Worm (Caenorhabditis elegans): ENCODE results near the gene Y37E11B.7.
"Not testable (repeated sequence)": the region's sequence is repeated elsewhere in the genome, so short reads cannot be mapped to it uniquely, and the experiment has no call there.

Gene Y37E11B.7

DNA sequence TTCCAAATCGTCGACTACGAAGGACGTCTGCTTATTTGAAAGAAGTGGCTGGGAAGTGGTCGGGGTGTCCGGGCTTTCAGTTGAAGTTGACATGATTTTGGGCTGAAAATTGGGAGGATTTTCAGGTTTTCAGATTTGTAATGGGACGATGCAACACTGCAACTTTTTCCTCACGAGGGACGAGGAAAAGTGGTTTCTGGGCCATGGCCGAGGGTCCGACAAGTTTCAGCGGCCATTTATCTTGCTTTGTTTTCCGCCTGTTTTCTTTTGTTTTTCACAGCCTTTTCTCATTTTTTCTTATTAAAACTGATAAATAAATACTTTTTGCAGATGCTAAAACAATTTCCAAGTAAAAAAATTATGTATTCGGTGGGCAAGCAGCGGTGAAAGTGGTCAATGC is 17.2 kb downstream of the Y37E11B.7 start, which contains the start of gene blos-7:
Gene blos-7 (minus strand): TSS at position 101 of the 400 bp plus-strand sequence.
- TF ChIP-seq ztf-23 (GFP tag; IDR thresholded peaks at IDR 0.05); flt-1 (GFP tag; IDR thresholded peaks at IDR 0.05); cog-1 (tag; optimal IDR thresholded peaks at IDR 0.05): not testable (repeated sequence)

ce11 chrIV:3579477-3579975 is 20.4 kb downstream of the Y37E11B.7 start, which contains the start of gene Y37E11B.1:
Y37E11B.1 (plus strand) TSS chrIV:3579621.
- TF ChIP-seq ztf-29 (GFP tag; IDR thresholded peaks at IDR 0.05): no peak
- no peak for TF ChIP-seq tab-1 (GFP tag; IDR thresholded peaks at IDR 0.05)
- TF ChIP-seq med-1 (GFP tag; optimal IDR thresholded peaks at IDR 0.05; ENCODE audit: insufficient read depth): no peak

DNA sequence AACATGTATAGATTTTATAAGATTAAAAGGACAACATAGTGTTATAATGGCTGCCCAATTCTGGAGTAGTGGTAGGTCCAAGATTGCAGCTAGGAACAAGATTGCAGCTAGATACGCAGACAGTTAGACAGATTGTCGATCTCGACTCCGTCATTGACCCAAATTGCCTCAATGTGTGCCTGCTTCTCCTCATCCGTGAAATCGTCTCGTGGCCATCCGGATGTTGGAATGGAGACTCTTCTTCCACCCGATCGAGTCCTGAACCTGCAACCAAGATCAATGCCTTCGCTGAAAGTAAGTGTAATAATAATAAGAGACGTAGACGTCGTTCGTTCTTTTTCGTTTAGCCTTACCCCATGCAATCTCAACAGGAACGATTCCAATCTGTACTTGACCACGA is 21.3 kb downstream of the Y37E11B.7 start:
- no peak for TF ChIP-seq ztf-23 (GFP tag; IDR thresholded peaks at IDR 0.05)

- no peak for TF ChIP-seq flt-1 (GFP tag; IDR thresholded peaks at IDR 0.05)
- no peak for TF ChIP-seq tab-1 (GFP tag; IDR thresholded peaks at IDR 0.05)
These were observed 21.8 kb downstream of the Y37E11B.7 start, which contains the start of gene Y37E11B.2 for ce11 chrIV:3578155-3578554. Y37E11B.2 (plus strand) TSS chrIV:3578455.

DNA sequence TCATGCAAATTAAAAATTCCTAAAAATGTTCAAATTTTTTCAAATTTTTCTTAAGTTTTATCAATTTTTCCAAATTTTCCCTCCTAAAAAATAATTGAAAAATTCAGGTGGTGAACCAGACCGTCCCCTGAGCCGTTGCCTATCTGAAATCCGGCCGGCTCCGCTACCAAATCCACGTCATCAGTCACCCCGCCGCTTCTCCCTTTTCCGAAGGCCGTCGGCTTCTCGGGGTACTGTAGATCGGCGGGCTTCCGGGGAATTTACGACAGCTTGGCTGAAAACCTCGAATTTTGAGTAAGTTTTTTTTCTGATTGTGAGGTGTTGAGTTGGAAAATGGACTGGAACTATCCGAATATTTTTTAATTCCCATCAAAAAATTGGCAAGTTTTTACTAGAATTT is 29.4 kb downstream of the Y37E11B.7 start:
- TF ChIP-seq med-1 (GFP tag; optimal IDR thresholded peaks at IDR 0.05; ENCODE audit: insufficient read depth) (no peak), flt-1 (GFP tag; IDR thresholded peaks at IDR 0.05) (no peak), T22C8.4 (GFP tag; IDR thresholded peaks at IDR 0.05) (no peak), tab-1 (GFP tag; IDR thresholded peaks at IDR 0.05) (no peak), ztf-23 (GFP tag; IDR thresholded peaks at IDR 0.05) (no peak), cog-1 (tag; optimal IDR thresholded peaks at IDR 0.05) (no peak), ztf-29 (GFP tag; IDR thresholded peaks at IDR 0.05) (no peak), ref-1 (GFP tag; conservative IDR thresholded peaks at IDR 0.05) (no peak), klf-2 (GFP tag; conservative IDR thresholded peaks at IDR 0.05) (no peak)

- TF ChIP-seq cog-1 (tag; optimal IDR thresholded peaks at IDR 0.05) (no peak), flt-1 (GFP tag; IDR thresholded peaks at IDR 0.05) (no peak), ztf-29 (GFP tag; IDR thresholded peaks at IDR 0.05) (no peak), ztf-23 (GFP tag; IDR thresholded peaks at IDR 0.05) (no peak), ref-1 (GFP tag; conservative IDR thresholded peaks at IDR 0.05) (no peak), klf-2 (GFP tag; conservative IDR thresholded peaks at IDR 0.05) (no peak), med-1 (GFP tag; optimal IDR thresholded peaks at IDR 0.05; ENCODE audit: insufficient read depth) (no peak), T22C8.4 (GFP tag; IDR thresholded peaks at IDR 0.05) (no peak), tab-1 (GFP tag; IDR thresholded peaks at IDR 0.05) (no peak)
These were observed 31.4 kb downstream of the Y37E11B.7 start, which contains the start of gene otpl-1 for ce11 chrIV:3568608-3569007. otpl-1 (plus strand) TSS chrIV:3568979.

DNA sequence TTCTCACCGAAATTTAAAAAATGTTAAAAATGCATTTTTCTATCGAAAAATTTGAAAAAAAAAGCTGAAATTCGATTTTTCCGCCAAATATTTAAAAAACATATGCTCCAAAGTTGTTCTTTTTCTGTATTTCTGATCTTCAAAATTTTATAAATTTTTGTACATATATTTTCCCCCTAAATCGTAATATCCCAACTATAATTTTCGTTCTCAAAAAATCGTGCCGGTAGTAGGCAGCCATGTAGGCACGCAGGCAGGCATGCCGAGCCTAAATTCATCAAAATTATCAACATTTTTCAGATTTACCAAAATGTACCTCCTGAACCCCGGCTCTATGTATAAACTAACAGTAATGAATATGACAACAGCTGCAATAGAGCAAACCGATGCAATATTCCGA is 35.1 kb downstream of the Y37E11B.7 start, which contains the start of gene sre-5:
Gene sre-5 (plus strand): TSS at position 301 of the 400 bp plus-strand sequence.
- TF ChIP-seq ztf-29 (GFP tag; IDR thresholded peaks at IDR 0.05): no peak
- no peak for TF ChIP-seq cog-1 (tag; optimal IDR thresholded peaks at IDR 0.05)
- TF ChIP-seq ref-1 (GFP tag; conservative IDR thresholded peaks at IDR 0.05): no peak
- no peak for TF ChIP-seq flt-1 (GFP tag; IDR thresholded peaks at IDR 0.05)
- no peak for TF ChIP-seq med-1 (GFP tag; optimal IDR thresholded peaks at IDR 0.05; ENCODE audit: insufficient read depth)
- TF ChIP-seq klf-2 (GFP tag; conservative IDR thresholded peaks at IDR 0.05): no peak
- TF ChIP-seq T22C8.4 (GFP tag; IDR thresholded peaks at IDR 0.05): no peak
- TF ChIP-seq ztf-23 (GFP tag; IDR thresholded peaks at IDR 0.05): no peak
- no peak for TF ChIP-seq tab-1 (GFP tag; IDR thresholded peaks at IDR 0.05)

DNA sequence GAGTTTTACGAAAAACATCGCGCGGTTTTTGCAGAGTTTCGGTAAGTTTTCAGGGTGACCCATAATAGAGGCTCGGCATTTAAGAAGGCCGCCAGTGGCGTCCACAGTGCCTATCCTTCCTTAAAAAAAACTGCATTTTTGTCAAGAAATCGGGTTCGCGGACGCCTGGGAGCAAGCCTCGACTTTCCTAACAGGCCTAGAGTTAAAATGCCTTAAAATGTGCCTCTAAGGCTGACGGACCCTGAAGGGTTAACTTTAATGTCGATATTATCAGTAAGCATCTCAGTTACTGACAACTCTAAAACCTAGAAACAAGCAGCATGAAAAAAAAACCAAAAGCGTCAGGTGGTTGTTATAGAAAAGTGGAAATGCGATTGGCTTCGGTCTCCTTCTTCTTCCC is 40.8 kb downstream of the Y37E11B.7 start:
- TF ChIP-seq cog-1 (tag; optimal IDR thresholded peaks at IDR 0.05): no peak
- TF ChIP-seq klf-2 (GFP tag; conservative IDR thresholded peaks at IDR 0.05): no peak
- no peak for TF ChIP-seq tab-1 (GFP tag; IDR thresholded peaks at IDR 0.05)
- TF ChIP-seq ztf-23 (GFP tag; IDR thresholded peaks at IDR 0.05): no peak
- no peak for TF ChIP-seq ztf-29 (GFP tag; IDR thresholded peaks at IDR 0.05)
- TF ChIP-seq flt-1 (GFP tag; IDR thresholded peaks at IDR 0.05): no peak
- no peak for TF ChIP-seq med-1 (GFP tag; optimal IDR thresholded peaks at IDR 0.05; ENCODE audit: insufficient read depth)
- no peak for TF ChIP-seq T22C8.4 (GFP tag; IDR thresholded peaks at IDR 0.05)
- TF ChIP-seq ref-1 (GFP tag; conservative IDR thresholded peaks at IDR 0.05): no peak

DNA sequence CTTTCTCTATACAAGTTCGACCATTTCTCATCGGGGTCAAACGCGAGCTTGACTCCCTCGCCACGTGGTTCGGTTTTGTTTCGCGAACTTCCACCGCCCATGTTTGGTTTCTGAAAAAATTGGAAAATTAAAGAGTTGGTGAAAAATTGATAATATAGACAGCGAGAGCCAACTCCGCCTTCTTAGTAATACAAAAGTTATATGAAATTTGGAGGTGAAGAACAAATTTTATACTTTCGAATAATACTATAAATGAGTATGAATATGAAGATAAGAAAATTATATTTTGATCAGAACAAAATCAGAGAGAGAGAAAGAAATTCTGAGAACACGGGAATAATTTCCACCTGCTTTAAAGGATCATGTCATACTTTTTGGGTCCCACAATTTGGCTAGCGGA is 42.6 kb downstream of the Y37E11B.7 start, which contains the start of gene osm-9:
Gene osm-9 (minus strand): TSS at position 101 of the 400 bp plus-strand sequence.
- TF ChIP-seq med-1 (GFP tag; optimal IDR thresholded peaks at IDR 0.05; ENCODE audit: insufficient read depth) (no peak), ztf-29 (GFP tag; IDR thresholded peaks at IDR 0.05) (no peak), ztf-23 (GFP tag; IDR thresholded peaks at IDR 0.05) (no peak), tab-1 (GFP tag; IDR thresholded peaks at IDR 0.05) (no peak), flt-1 (GFP tag; IDR thresholded peaks at IDR 0.05) (no peak), ref-1 (GFP tag; conservative IDR thresholded peaks at IDR 0.05) (no peak), klf-2 (GFP tag; conservative IDR thresholded peaks at IDR 0.05) (no peak), cog-1 (tag; optimal IDR thresholded peaks at IDR 0.05) (no peak), T22C8.4 (GFP tag; IDR thresholded peaks at IDR 0.05) (no peak)

ce11 chrIV:3552933-3553332 is 47.0 kb downstream of the Y37E11B.7 start:
- no peak for TF ChIP-seq ref-1 (GFP tag; conservative IDR thresholded peaks at IDR 0.05)
- no peak for TF ChIP-seq ztf-29 (GFP tag; IDR thresholded peaks at IDR 0.05)
- no peak for TF ChIP-seq tab-1 (GFP tag; IDR thresholded peaks at IDR 0.05)
- no peak for TF ChIP-seq T22C8.4 (GFP tag; IDR thresholded peaks at IDR 0.05)
- TF ChIP-seq ztf-23 (GFP tag; IDR thresholded peaks at IDR 0.05): no peak
- no peak for TF ChIP-seq klf-2 (GFP tag; conservative IDR thresholded peaks at IDR 0.05)
- no peak for TF ChIP-seq med-1 (GFP tag; optimal IDR thresholded peaks at IDR 0.05; ENCODE audit: insufficient read depth)
- TF ChIP-seq cog-1 (tag; optimal IDR thresholded peaks at IDR 0.05): no peak
- TF ChIP-seq flt-1 (GFP tag; IDR thresholded peaks at IDR 0.05): no peak
